Fruit fly (Drosophila melanogaster) whole organism, embryonic: ENCODE data around the gene CG18095.
A peak's percentile ranks its signal among the peaks of the same experiment; 100 is the strongest.

Experiments used
- Atf-2 ChIP-seq: fragments of 200-800 bp; sonication (Bioruptor generic); optimal IDR thresholded peaks from 2 replicates; lab custom pipeline; 2016; ENCODE audit warnings: missing biosample characterization, missing genetic modification characterization
- CG10565 ChIP-seq: fragments of 200-800 bp; sonication (Bioruptor generic); optimal IDR thresholded peaks from 3 replicates; lab custom pipeline; 2016; ENCODE audit warnings: missing biosample characterization, mild to moderate bottlenecking, missing genetic modification characterization
- CG10654 ChIP-seq: fragments of 200-800 bp; sonication (Bioruptor generic); optimal IDR thresholded peaks from 2 replicates; lab custom pipeline; 2016; ENCODE audit warnings: missing biosample characterization, missing genetic modification characterization
- CG10959 ChIP-seq: fragments of 200-800 bp; sonication (Bioruptor generic); IDR thresholded peaks from 2 replicates; pipeline ENCODE4 v1.3.6; 2022; ENCODE audit warnings: missing biosample characterization, missing genetic modification characterization
- CG11696 ChIP-seq: fragments of 200-800 bp; sonication (Bioruptor generic); IDR thresholded peaks from 2 replicates; pipeline ENCODE4 v1.3.6; 2022; ENCODE audit warnings: missing biosample characterization, missing genetic modification characterization
- CG13424 ChIP-seq: fragments of 200-800 bp; sonication (Bioruptor generic); optimal IDR thresholded peaks from 2 replicates; lab custom pipeline; 2019; ENCODE audit warnings: missing biosample characterization, mild to moderate bottlenecking, missing genetic modification characterization, moderate library complexity
- CG14014 ChIP-seq: fragments of 200-800 bp; sonication (Bioruptor generic); IDR thresholded peaks from 2 replicates; pipeline ENCODE4 v1.3.6; 2022; ENCODE audit warnings: missing biosample characterization, missing genetic modification characterization
- CG14441 ChIP-seq: fragments of 200-800 bp; sonication (Bioruptor generic); IDR thresholded peaks from 2 replicates; pipeline ENCODE4 v1.3.6; 2022; ENCODE audit warnings: missing biosample characterization, missing genetic modification characterization
- CG14860 ChIP-seq: fragments of 200-800 bp; sonication (Bioruptor generic); IDR thresholded peaks from 3 replicates; pipeline ENCODE4 v1.3.6; 2022; ENCODE audit warnings: missing biosample characterization, missing genetic modification characterization; ENCODE audit not compliant: partially characterized antibody
- CG16815 ChIP-seq: fragments of 200-800 bp; sonication (Bioruptor generic); optimal IDR thresholded peaks from 3 replicates; lab custom pipeline; 2017; ENCODE audit warnings: missing biosample characterization, mild to moderate bottlenecking, missing genetic modification characterization
- CG16863 ChIP-seq: fragments of 200-800 bp; sonication (Bioruptor generic); optimal IDR thresholded peaks from 3 replicates; lab custom pipeline; 2016; ENCODE audit warnings: missing biosample characterization, missing genetic modification characterization
- CG17829 ChIP-seq: fragments of 200-800 bp; optimal IDR thresholded peaks from 2 replicates; lab custom pipeline; 2019; ENCODE audit warnings: missing biosample characterization, mild to moderate bottlenecking, missing genetic modification characterization, moderate library complexity
- CG18599 ChIP-seq: fragments of 200-800 bp; sonication (Bioruptor generic); optimal IDR thresholded peaks from 3 replicates; lab custom pipeline; 2017; ENCODE audit warnings: missing biosample characterization, missing genetic modification characterization, mild to moderate bottlenecking, moderate library complexity, missing genetic modification reagents
- CG2120 ChIP-seq: fragments of 200-800 bp; sonication (Bioruptor generic); optimal IDR thresholded peaks from 3 replicates; lab custom pipeline; 2016; ENCODE audit warnings: missing biosample characterization, missing genetic modification characterization
- CG2199 ChIP-seq: fragments of 200-800 bp; sonication (Bioruptor generic); IDR thresholded peaks from 3 replicates; pipeline ENCODE4 v1.3.6; 2022; ENCODE audit warnings: missing biosample characterization, missing genetic modification characterization
- CG2875 ChIP-seq: fragments of 200-800 bp; sonication (Bioruptor generic); optimal IDR thresholded peaks from 2 replicates; lab custom pipeline; 2017; ENCODE audit warnings: missing biosample characterization, mild to moderate bottlenecking, missing genetic modification characterization, missing genetic modification reagents
- CG3847 ChIP-seq: fragments of 200-800 bp; sonication (Bioruptor generic); IDR thresholded peaks from 2 replicates; pipeline ENCODE4 v1.3.6; 2022; ENCODE audit warnings: missing biosample characterization, missing genetic modification characterization
- CG6272 ChIP-seq: fragments of 200-800 bp; sonication (Bioruptor generic); IDR thresholded peaks from 2 replicates; pipeline ENCODE4 v1.3.6; 2022; ENCODE audit warnings: missing biosample characterization, missing genetic modification characterization
- CG6765 ChIP-seq: fragments of 200-800 bp; sonication (Bioruptor generic); optimal IDR thresholded peaks from 3 replicates; lab custom pipeline; 2017; ENCODE audit warnings: missing biosample characterization, mild to moderate bottlenecking, missing genetic modification characterization
- CG9215 ChIP-seq: fragments of 200-800 bp; sonication (Bioruptor generic); IDR thresholded peaks from 2 replicates; pipeline ENCODE4 v1.3.6; 2022; ENCODE audit warnings: missing biosample characterization, missing genetic modification characterization
- D19A ChIP-seq: fragments of 200-800 bp; optimal IDR thresholded peaks from 3 replicates; lab custom pipeline; 2019; ENCODE audit warnings: missing biosample characterization, mild to moderate bottlenecking, missing genetic modification characterization, moderate library complexity
- D19B ChIP-seq: fragments of 200-800 bp; sonication (Bioruptor generic); optimal IDR thresholded peaks from 2 replicates; lab custom pipeline; 2017; ENCODE audit warnings: missing biosample characterization, mild to moderate bottlenecking, missing genetic modification characterization
- Dp ChIP-seq: fragments of 200-800 bp; sonication (Bioruptor generic); optimal IDR thresholded peaks from 2 replicates; lab custom pipeline; 2018; ENCODE audit warnings: missing biosample characterization, mild to moderate bottlenecking, missing genetic modification characterization, moderate library complexity
- Eip74EF ChIP-seq, 2 experiments: fragments of 200-800 bp in 1 of 2; fragments of >200 bp in 1 of 2; sonication (Bioruptor generic) in 1 of 2; optimal IDR thresholded peaks; 2 replicates each; lab custom pipeline; 2017 to 2019; ENCODE audit warnings: missing biosample characterization in 2 of 2, missing genetic modification characterization in 2 of 2, mild to moderate bottlenecking in 1 of 2, moderate library complexity in 1 of 2
- H15 ChIP-seq: fragments of 200-800 bp; sonication (Bioruptor generic); IDR thresholded peaks from 3 replicates; pipeline ENCODE4 v1.3.6; 2022; ENCODE audit warnings: missing biosample characterization, missing genetic modification characterization
- HLH3B ChIP-seq: fragments of 200-800 bp; sonication (Bioruptor generic); IDR thresholded peaks from 2 replicates; pipeline ENCODE4 v1.3.6; 2022; ENCODE audit warnings: missing biosample characterization, missing genetic modification characterization
- Hr39 ChIP-seq: fragments of >200 bp; optimal IDR thresholded peaks from 2 replicates; lab custom pipeline; 2017
- Hr78 ChIP-seq, 2 experiments: fragments of 200-800 bp in 1 of 2; fragments of >200 bp in 1 of 2; sonication (Bioruptor generic) in 1 of 2; optimal IDR thresholded peaks; 2 replicates each; lab custom pipeline; 2017 to 2019; ENCODE audit warnings: missing biosample characterization in 2 of 2, missing genetic modification characterization in 2 of 2, mild to moderate bottlenecking in 1 of 2, moderate library complexity in 1 of 2
- Lim3 ChIP-seq: fragments of 200-800 bp; sonication (Bioruptor generic); IDR thresholded peaks from 2 replicates; pipeline ENCODE4 v1.3.6; 2022; ENCODE audit warnings: missing biosample characterization, missing genetic modification characterization
- Meics ChIP-seq: fragments of 200-800 bp; sonication (Bioruptor generic); optimal IDR thresholded peaks from 2 replicates; lab custom pipeline; 2017; ENCODE audit warnings: missing biosample characterization, mild to moderate bottlenecking, missing genetic modification characterization
- Opbp ChIP-seq: fragments of 200-800 bp; sonication (Bioruptor generic); IDR thresholded peaks from 3 replicates; pipeline ENCODE4 v1.3.6; 2022; ENCODE audit warnings: missing biosample characterization, missing genetic modification characterization; ENCODE audit not compliant: partially characterized antibody
- Side ChIP-seq: fragments of 200-800 bp; sonication (Bioruptor generic); optimal IDR thresholded peaks from 2 replicates; lab custom pipeline; 2016; ENCODE audit warnings: missing biosample characterization, missing genetic modification characterization
- Sox100B ChIP-seq: fragments of 200-800 bp; sonication (Bioruptor generic); optimal IDR thresholded peaks from 3 replicates; lab custom pipeline; 2018; ENCODE audit warnings: missing biosample characterization, mild to moderate bottlenecking, missing genetic modification characterization
- bsh ChIP-seq, 2 experiments: fragments of 200-800 bp; sonication (Bioruptor generic); optimal IDR thresholded peaks; 2 replicates each; lab custom pipeline; 2017 to 2018; ENCODE audit warnings: mild to moderate bottlenecking in 2 of 2, missing biosample characterization in 2 of 2, missing genetic modification characterization in 2 of 2, moderate library complexity in 1 of 2
- btn ChIP-seq: fragments of 200-800 bp; sonication (Bioruptor generic); optimal IDR thresholded peaks from 2 replicates; lab custom pipeline; 2016; ENCODE audit warnings: missing biosample characterization, missing genetic modification characterization
- croc ChIP-seq: fragments of 200-800 bp; sonication (Bioruptor generic); conservative IDR thresholded peaks from 3 replicates; pipeline ENCODE4 v1.3.6; 2022; ENCODE audit warnings: missing biosample characterization, missing genetic modification characterization
- en ChIP-seq: fragments of 200-800 bp; sonication (Bioruptor generic); optimal IDR thresholded peaks from 2 replicates; lab custom pipeline; 2016; ENCODE audit warnings: missing biosample characterization, missing genetic modification characterization
- gce ChIP-seq: fragments of 200-800 bp; sonication (Bioruptor generic); IDR thresholded peaks from 3 replicates; pipeline ENCODE4 v1.3.6; 2022; ENCODE audit warnings: missing biosample characterization, missing genetic modification characterization
- gro ChIP-seq: fragments of 200-800 bp; sonication (Bioruptor generic); optimal IDR thresholded peaks from 2 replicates; lab custom pipeline; 2016; ENCODE audit warnings: missing biosample characterization, missing genetic modification characterization
- hb ChIP-seq: fragments of 200-800 bp; sonication (Bioruptor generic); IDR thresholded peaks from 3 replicates; pipeline ENCODE4 v1.3.6; 2022; ENCODE audit warnings: missing biosample characterization, missing genetic modification characterization; ENCODE audit not compliant: partially characterized antibody
- ind ChIP-seq: fragments of 200-800 bp; sonication (Bioruptor generic); optimal IDR thresholded peaks from 3 replicates; lab custom pipeline; 2016; ENCODE audit warnings: missing biosample characterization, missing genetic modification characterization
- kah ChIP-seq: fragments of 200-800 bp; sonication (Bioruptor generic); optimal IDR thresholded peaks from 2 replicates; lab custom pipeline; 2018; ENCODE audit warnings: missing biosample characterization, mild to moderate bottlenecking, missing genetic modification characterization
- lab ChIP-seq: fragments of 200-800 bp; sonication (Bioruptor generic); optimal IDR thresholded peaks from 3 replicates; lab custom pipeline; 2017; ENCODE audit warnings: missing biosample characterization, missing genetic modification characterization, mild to moderate bottlenecking, moderate library complexity, missing genetic modification reagents
- luna ChIP-seq: fragments of 200-800 bp; sonication (Bioruptor generic); optimal IDR thresholded peaks from 2 replicates; lab custom pipeline; 2016; ENCODE audit warnings: missing biosample characterization, missing genetic modification characterization
- pho ChIP-seq: fragments of 200-800 bp; sonication (Bioruptor generic); optimal IDR thresholded peaks from 2 replicates; lab custom pipeline; 2016; ENCODE audit warnings: missing biosample characterization, missing genetic modification characterization
- pita ChIP-seq: fragments of 200-800 bp; sonication (Bioruptor generic); optimal IDR thresholded peaks from 2 replicates; lab custom pipeline; 2017; ENCODE audit warnings: missing biosample characterization, mild to moderate bottlenecking, missing genetic modification characterization
- ranshi ChIP-seq: fragments of 200-800 bp; sonication (Bioruptor generic); IDR thresholded peaks from 2 replicates; pipeline ENCODE4 v1.3.6; 2022; ENCODE audit warnings: missing biosample characterization, missing genetic modification characterization
- sna ChIP-seq: fragments of 200-800 bp; sonication (Bioruptor generic); IDR thresholded peaks from 2 replicates; pipeline ENCODE4 v1.3.6; 2022; ENCODE audit warnings: missing biosample characterization, missing genetic modification characterization; ENCODE audit not compliant: partially characterized antibody
- stwl ChIP-seq: fragments of 200-800 bp; sonication (Bioruptor generic); optimal IDR thresholded peaks from 3 replicates; lab custom pipeline; 2018; ENCODE audit warnings: missing biosample characterization, mild to moderate bottlenecking, missing genetic modification characterization, moderate library complexity
- tup ChIP-seq: fragments of 200-800 bp; sonication (Bioruptor generic); optimal IDR thresholded peaks from 2 replicates; lab custom pipeline; 2016; ENCODE audit warnings: missing biosample characterization, mild to moderate bottlenecking, missing genetic modification characterization, moderate library complexity

Gene CG18095

dm6 chr2L:14047170-14047632 lies 15.9 kb upstream of the CG18095 start, which contains the start of gene NimC4 (continued):
- TF ChIP-seq Atf-2, result peak; percentile 70
- peak; percentile 86 for TF ChIP-seq CG16815 (GFP tag; lab: Kevin White, UChicago)
- TF ChIP-seq kah (GFP tag; lab: Kevin White, UChicago), result no peak
- 0 out of 2 replicates have a peak, but pooled peaks have one; percentile 32 for TF ChIP-seq CG14441 (GFP tag; lab: Robert Waterston, UW)
- no peak for TF ChIP-seq Lim3 (GFP tag; lab: Robert Waterston, UW)
- peak; percentile 95 for TF ChIP-seq CG17829 (tag; lab: Kevin White, UChicago)
- peak; percentile 61 for TF ChIP-seq CG13424
- peak; percentile 48 for TF ChIP-seq Sox100B (GFP tag; lab: Kevin White, UChicago)
- TF ChIP-seq Meics (GFP tag; lab: Kevin White, UChicago), result no peak
- no peak for TF ChIP-seq D19B (GFP tag; lab: Kevin White, UChicago)
- peak; percentile 51 for TF ChIP-seq CG18599 (GFP tag; lab: Kevin White, UChicago)
- TF ChIP-seq Hr39 (lab: Kevin White, UChicago), result no peak
- no peak for TF ChIP-seq CG14860 (GFP tag; lab: Robert Waterston, UW)
- TF ChIP-seq btn (GFP tag; lab: Kevin White, UChicago), result peak; percentile 68
- TF ChIP-seq CG2875 (GFP tag; lab: Kevin White, UChicago), result peak; percentile 60
- no peak for TF ChIP-seq Opbp
- no peak for TF ChIP-seq CG14014
- TF ChIP-seq CG10959, result peak; percentile 96
- peak; percentile 46; the same call in 1 of the 3 replicates for TF ChIP-seq gce (GFP tag; lab: Robert Waterston, UW)
- TF ChIP-seq luna (GFP tag; lab: Kevin White, UChicago), result no peak
- TF ChIP-seq Dp, result no peak
- TF ChIP-seq CG16863 (GFP tag; lab: Kevin White, UChicago), result peak; percentile 70
- peak; percentile 82; the same call in 2 of the 3 replicates for TF ChIP-seq CG2199 (GFP tag; lab: Robert Waterston, UW)
- no peak for TF ChIP-seq pho (GFP tag; lab: Kevin White, UChicago)
- peak; percentile 73 for TF ChIP-seq D19A (tag; lab: Kevin White, UChicago)
- peak; percentile 50 for TF ChIP-seq CG6272 (GFP tag; lab: Robert Waterston, UW)
- peak; percentile 71 for TF ChIP-seq stwl (tag; lab: Kevin White, UChicago)
- peak; percentile 88 for TF ChIP-seq croc
- no peak for TF ChIP-seq CG3847 (GFP tag; lab: Robert Waterston, UW)
- no peak for TF ChIP-seq lab (GFP tag; lab: Kevin White, UChicago)
- TF ChIP-seq pita (GFP tag; lab: Kevin White, UChicago), result no peak
- peak; percentile 59 for TF ChIP-seq CG10654 (GFP tag; lab: Kevin White, UChicago)
- peak; percentile 24; the same call in 1 of the 2 replicates for TF ChIP-seq HLH3B
- no peak for TF ChIP-seq CG6765 (GFP tag; lab: Kevin White, UChicago)
- TF ChIP-seq bsh (GFP tag; optimal IDR thresholded peaks at IDR 0.05; lab: Kevin White, UChicago), result peak in 1 of 2 experiments; percentile 81
- no peak for TF ChIP-seq CG2120
- no peak for TF ChIP-seq Eip74EF (GFP tag; optimal IDR thresholded peaks at IDR 0.05; lab: Kevin White, UChicago)
- TF ChIP-seq Side (GFP tag; lab: Kevin White, UChicago), result peak; percentile 75
- 0 out of 3 replicates have a peak, but pooled peaks have one; percentile 46 for TF ChIP-seq H15 (GFP tag; lab: Robert Waterston, UW)
- peak; percentile 64 for TF ChIP-seq en
- TF ChIP-seq ranshi (GFP tag; lab: Robert Waterston, UW), result no peak
- no peak for TF ChIP-seq hb
- peak; percentile 15 for TF ChIP-seq ind (GFP tag; lab: Kevin White, UChicago)
- TF ChIP-seq CG10565, result peak; percentile 45
- peak in 1 of 2 experiments; percentile 84 for TF ChIP-seq Hr78 (GFP tag; optimal IDR thresholded peaks at IDR 0.05; lab: Kevin White, UChicago)
- TF ChIP-seq tup (GFP tag; lab: Kevin White, UChicago), result peak; percentile 33
- TF ChIP-seq gro (GFP tag; lab: Kevin White, UChicago), result no peak
- TF ChIP-seq CG11696, result 0 out of 2 replicates have a peak, but pooled peaks have one; percentile 39
- TF ChIP-seq CG9215 (GFP tag; lab: Robert Waterston, UW), result peak; percentile 62
- TF ChIP-seq sna (GFP tag; lab: Robert Waterston, UW), result no peak
